Fruit fly (Drosophila melanogaster) ovary, adult (tissue): ENCODE measurements around the gene Cyp6d5.

Source experiments
- CG17801 ChIP-seq: fragments of 200-800 bp; optimal IDR thresholded peaks from 2 replicates; lab custom pipeline; 2019; ENCODE audit warnings: missing biosample characterization, mild to moderate bottlenecking, missing genetic modification characterization, moderate library complexity; ENCODE audit not compliant: partially characterized antibody

Gene Cyp6d5

dm6 chr3R:14070096-14070495, 41.1 kb downstream of the Cyp6d5 start:
- TF ChIP-seq CG17801: no peak

dm6 chr3R:14070664-14071063, 41.6 kb downstream of the Cyp6d5 start:
- no peak for TF ChIP-seq CG17801

- no peak for TF ChIP-seq CG17801
These were observed 48.0 kb downstream of the Cyp6d5 start for dm6 chr3R:14077026-14077425.
